Fruit fly (Drosophila melanogaster) whole organism, wandering third instar larva: ENCODE data around the gene CG43245.

Source experiments
- Hr78 ChIP-seq: fragments of >200 bp; optimal IDR thresholded peaks from 2 replicates; lab custom pipeline; 2017; ENCODE audit warnings: missing biosample characterization, missing genetic modification characterization
- Rel ChIP-seq, 2 experiments: fragments of 200-800 bp; sonication (Bioruptor generic) in 1 of 2; optimal IDR thresholded peaks; 2 replicates in 1 of 2; 3 replicates in 1 of 2; lab custom pipeline; 2016 to 2019; ENCODE audit warnings: mild to moderate bottlenecking in 2 of 2, missing biosample characterization in 2 of 2, missing genetic modification characterization in 2 of 2, moderate library complexity in 1 of 2
- Vsx2 ChIP-seq: fragments of 200-300, 225-300 bp; sonication (Bioruptor generic); optimal IDR thresholded peaks from 2 replicates; lab custom pipeline; 2018; ENCODE audit warnings: missing biosample characterization, missing genetic modification characterization; ENCODE audit not compliant: partially characterized antibody
- fru ChIP-seq: fragments of 200-800 bp; sonication (Bioruptor generic); optimal IDR thresholded peaks from 3 replicates; lab custom pipeline; 2016; ENCODE audit warnings: missing biosample characterization, mild to moderate bottlenecking, missing genetic modification characterization

- TF ChIP-seq Vsx2 (GFP tag; lab: Kevin White, UChicago): no peak
- no peak for TF ChIP-seq Rel (GFP tag; optimal IDR thresholded peaks at IDR 0.05; lab: Kevin White, UChicago)
- TF ChIP-seq Rel (tag; optimal IDR thresholded peaks at IDR 0.05; lab: Kevin White, UChicago): no peak
- no peak for TF ChIP-seq fru (GFP tag; lab: Kevin White, UChicago)
- TF ChIP-seq Hr78 (GFP tag; lab: Kevin White, UChicago): no peak
Observed at dm6 chr3L:10732032-10732431, 39.7 kb upstream of the CG43245 start.
